Fruit fly (Drosophila melanogaster): ENCODE measurements around the gene CG15213.

DNA sequence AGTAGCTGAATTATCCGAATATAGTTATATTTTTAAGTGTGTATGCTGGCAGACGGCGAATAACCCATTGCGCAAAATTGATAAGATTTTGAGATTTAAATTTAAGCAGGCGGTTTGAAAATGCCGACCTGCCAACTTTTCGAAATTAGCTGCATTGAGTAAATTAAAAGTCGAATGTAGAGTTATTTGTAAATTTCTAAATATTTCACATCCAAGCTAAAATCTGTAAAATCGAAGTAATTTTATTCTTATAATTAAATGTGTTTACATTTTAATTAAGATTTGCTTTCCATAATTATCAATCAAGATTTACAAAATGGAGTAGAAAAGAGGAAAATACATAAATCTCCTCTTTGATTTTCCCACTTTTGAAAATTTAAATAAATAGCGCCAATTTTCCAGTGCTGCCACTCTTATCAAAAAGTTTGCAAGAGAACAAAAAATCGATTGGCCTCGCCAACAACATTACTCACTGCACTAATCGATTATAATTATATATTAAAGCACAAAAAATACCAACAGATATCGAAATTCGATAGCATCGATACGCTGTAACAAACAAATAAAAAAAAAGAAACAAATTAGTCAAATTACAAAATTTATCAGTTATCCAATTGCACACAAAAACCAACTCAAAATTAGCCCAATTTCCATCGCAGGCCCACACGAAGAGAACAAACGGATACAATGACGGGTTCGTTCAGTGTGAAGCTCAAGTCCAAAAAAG lies 847 bp upstream of the CG15213 start, which contains the start of gene Yod1:
- TF ChIP-seq ttk (optimal IDR thresholded peaks at IDR 0.05) (no peak), psq (optimal IDR thresholded peaks at IDR 0.05) (no peak), h (optimal IDR thresholded peaks at IDR 0.05) (no peak), Myc (optimal IDR thresholded peaks at IDR 0.05) (no peak)
